Worm (Caenorhabditis elegans) whole organism, L4/young adult: Measurements from ENCODE around the gene wht-6.

Source experiments
- W03F9.2 ChIP-seq: fragments of 150-350 bp; optimal IDR thresholded peaks from 2 replicates; lab custom pipeline; 2014; ENCODE audit warnings: missing biosample characterization, missing genetic modification characterization
- dao-5 ChIP-seq: sonication (generic microtip); optimal IDR thresholded peaks from 2 replicates; lab custom pipeline; 2016; ENCODE audit warnings: missing genotype, missing genetic modification characterization, moderate library complexity, missing compliant biosample characterization
- him-1 ChIP-seq: sonication (generic microtip); optimal IDR thresholded peaks from 2 replicates; lab custom pipeline; 2016; ENCODE audit warnings: missing genotype, missing genetic modification reagents, missing genetic modification characterization, missing compliant biosample characterization

wht-6 gene

DNA sequence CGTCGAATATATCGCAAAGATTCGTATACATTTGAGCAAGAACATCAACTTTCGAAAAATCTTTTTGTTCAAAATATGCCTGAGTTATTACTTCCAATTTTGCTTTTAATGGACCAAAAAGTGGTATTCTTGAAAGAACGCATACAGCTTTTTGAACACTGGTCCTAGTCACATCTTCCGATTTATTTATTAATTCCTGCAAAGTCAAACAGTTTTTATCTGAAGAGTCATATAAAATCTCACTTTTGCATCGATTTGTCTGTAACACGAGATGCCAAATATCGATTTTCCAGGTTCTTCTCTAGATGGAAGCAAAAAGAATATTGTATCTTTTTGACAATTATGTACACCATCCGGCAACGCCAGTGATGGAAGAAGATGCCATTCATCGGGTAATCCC is 21.7 kb upstream of the wht-6 start:
- TF ChIP-seq dao-5 (tag; lab: Kevin White, UChicago) (no peak), him-1 (tag; lab: Kevin White, UChicago) (no peak), W03F9.2 (no peak)

DNA sequence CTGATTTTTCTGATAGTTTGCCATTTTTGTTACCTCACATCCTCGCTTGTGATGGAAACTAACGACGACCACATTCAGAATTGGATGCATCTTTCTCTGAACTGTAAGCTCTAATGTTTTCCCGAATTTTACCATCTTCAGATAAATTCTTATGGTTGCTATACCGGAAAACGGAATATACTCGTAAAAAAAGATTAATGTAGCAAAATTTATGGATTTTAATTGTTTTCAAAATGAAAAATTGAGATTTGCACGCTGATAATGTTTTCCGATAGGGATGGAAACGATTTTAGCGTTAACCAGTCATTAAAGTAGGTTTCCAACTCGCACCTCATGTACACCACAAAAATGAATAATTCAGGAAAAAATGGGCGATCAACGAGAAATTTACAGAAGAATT is 21.0 kb upstream of the wht-6 start, which contains the start of gene T26A5.6:
Gene T26A5.6 (minus strand): TSS at position 101 of the 400 bp plus-strand sequence.
- TF ChIP-seq him-1 (tag; lab: Kevin White, UChicago) (no peak), dao-5 (tag; lab: Kevin White, UChicago) (no peak), W03F9.2 (no peak)

DNA sequence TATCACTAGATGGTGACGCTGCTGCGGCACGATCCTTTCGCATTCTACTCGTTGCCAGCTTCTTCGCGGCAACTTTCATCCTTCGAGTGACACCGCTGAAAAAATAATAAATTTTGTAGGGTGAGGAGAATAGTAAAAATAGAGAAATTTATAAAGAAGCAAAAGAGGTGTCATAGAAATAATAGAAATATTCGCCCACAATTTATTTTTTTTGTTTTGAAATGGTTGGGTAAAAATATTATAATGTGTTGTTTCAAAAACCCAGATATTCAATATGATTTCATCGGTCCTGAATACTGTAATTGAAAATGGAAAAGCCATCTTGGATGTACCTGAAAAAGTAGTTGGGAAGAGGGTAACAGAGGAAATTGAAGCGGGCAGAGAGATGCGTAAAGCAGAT is 19.3 kb upstream of the wht-6 start, which contains the start of gene set-1:
Gene set-1 (minus strand): TSS at position 101 of the 400 bp plus-strand sequence.
- TF ChIP-seq him-1 (tag; lab: Kevin White, UChicago): no peak

DNA sequence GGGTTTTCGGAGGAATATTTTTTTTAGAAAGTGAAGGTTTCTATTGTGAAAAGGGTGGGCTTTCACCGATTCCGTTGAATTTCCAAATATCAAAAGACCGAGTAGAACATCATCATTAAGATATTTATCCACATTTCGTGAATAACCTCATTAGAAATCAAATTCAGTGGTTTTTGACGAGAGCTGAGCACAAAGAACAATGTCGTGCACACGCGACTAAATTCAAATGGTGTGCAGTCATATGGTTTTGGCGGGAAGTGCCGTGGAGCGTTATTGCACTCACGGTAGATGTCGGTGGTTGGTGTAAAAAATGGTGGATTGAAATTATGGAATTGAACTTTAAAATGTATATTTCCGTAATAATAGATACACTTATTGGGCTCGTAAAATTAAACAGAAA is 18.9 kb upstream of the wht-6 start:
- TF ChIP-seq dao-5 (tag; lab: Kevin White, UChicago) (no peak), him-1 (tag; lab: Kevin White, UChicago) (no peak), W03F9.2 (no peak)

DNA sequence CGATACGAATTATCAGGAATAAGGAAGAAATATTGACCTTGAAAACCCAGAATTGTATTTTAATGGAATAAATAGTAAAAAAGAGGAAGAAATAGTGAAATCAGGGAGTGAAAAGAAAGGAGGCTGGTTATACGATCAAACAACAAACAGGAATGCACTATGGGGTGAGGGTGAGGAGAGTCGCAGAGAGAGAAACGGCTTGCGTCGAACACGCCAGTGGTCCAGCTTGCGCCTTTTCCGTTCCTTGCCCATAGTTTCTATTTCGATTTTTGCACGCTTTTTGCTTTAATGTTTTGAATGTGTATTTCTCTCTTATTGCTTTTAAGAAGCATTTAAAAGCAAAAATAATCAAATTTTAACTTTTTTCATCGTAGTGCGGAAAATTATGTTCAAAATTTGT is 17.9 kb upstream of the wht-6 start:
- TF ChIP-seq him-1 (tag; lab: Kevin White, UChicago): no peak
- peak; percentile 81 for TF ChIP-seq W03F9.2

DNA sequence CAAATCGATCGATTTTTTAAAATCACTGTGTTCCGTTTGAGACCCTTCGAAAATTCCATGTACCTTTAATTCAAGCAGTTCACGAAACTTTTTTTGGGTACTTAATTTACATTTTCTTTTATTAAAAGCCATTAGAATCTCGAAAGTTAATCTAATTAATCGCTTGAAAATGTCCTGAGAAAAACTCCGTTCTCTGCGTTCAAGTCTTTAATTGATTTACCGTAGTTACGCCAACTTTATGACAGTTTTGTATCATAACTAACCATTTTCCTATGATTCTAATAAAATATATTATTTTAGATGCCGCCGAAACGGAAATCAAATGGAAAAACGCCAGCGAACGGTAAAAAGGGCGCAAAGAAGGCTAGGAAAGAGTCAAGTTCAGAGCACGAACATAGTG is 17.4 kb upstream of the wht-6 start, which contains the start of gene jhdm-1:
Gene jhdm-1 (plus strand): TSS at position 301 of the 400 bp plus-strand sequence.
- TF ChIP-seq dao-5 (tag; lab: Kevin White, UChicago): no peak
- no peak for TF ChIP-seq W03F9.2
- no peak for TF ChIP-seq him-1 (tag; lab: Kevin White, UChicago)

DNA sequence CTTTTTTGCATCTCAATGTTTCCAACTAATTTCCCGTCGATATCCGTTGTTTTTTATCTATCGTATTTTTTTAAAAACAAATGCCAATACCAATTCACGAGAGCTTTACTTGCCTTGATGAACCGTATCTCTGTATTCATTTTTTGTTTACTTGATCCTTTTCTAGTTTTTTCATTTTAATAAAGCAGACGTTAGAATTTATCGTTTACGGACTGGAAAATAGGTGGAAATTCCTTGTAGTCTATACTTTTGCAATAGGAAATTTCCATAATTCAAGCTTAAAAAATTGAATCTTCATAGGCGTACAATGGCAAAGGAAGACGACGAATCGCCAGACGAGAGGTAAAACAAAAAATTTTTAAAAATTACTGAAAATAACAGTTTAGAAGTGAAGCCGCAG is 11.7 kb upstream of the wht-6 start, which contains the start of gene algn-1:
Gene algn-1 (plus strand): TSS at position 301 of the 400 bp plus-strand sequence.
- TF ChIP-seq him-1 (tag; lab: Kevin White, UChicago): no peak
- TF ChIP-seq W03F9.2: no peak
- TF ChIP-seq dao-5 (tag; lab: Kevin White, UChicago): no peak

DNA sequence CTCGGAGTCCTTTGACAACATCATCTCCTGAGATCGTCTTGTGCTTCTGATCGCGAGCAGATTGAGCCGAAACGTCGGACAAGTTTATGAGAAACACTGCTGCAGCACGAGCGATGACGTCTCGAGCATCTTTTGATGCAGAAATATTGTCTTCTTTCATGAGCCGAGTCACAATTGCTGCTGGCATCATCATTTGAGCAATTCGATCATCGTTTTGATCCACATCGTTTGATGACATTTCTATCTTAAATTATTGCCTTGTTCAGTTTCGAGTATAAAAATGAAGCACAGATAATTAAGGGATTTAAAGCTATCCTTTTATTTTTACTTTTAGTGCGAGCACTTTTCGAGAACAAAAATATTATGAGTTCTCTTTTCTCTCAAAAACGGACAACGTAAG is 8.9 kb upstream of the wht-6 start, which contains the start of gene T26A5.8:
Gene T26A5.8 (minus strand): TSS at position 247 of the 400 bp plus-strand sequence.
- TF ChIP-seq him-1 (tag; lab: Kevin White, UChicago) (no peak), W03F9.2 (no peak), dao-5 (tag; lab: Kevin White, UChicago) (no peak)

DNA sequence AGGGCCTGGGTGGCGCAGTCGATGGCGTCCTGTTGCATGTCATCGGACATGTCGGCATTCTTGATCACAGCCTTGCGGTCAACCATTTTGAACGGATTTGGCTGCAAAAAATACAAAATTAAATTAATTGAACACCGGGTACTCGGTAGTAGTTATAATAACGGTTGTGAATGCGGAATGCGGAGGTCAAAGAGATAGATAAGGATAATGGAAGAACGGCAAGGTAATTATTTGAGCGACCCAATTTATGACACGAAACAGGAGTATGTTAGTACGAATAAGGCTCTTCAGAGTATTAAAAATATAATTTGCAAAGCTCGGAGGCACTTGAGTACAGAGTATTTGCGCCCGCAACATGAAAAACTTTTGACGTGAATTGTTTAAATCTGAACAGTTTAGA is 7.9 kb upstream of the wht-6 start, which contains the start of gene dlc-1:
Gene dlc-1 (minus strand): TSS at position 101 of the 400 bp plus-strand sequence.
- TF ChIP-seq W03F9.2 (no peak), dao-5 (tag; lab: Kevin White, UChicago) (no peak)

DNA sequence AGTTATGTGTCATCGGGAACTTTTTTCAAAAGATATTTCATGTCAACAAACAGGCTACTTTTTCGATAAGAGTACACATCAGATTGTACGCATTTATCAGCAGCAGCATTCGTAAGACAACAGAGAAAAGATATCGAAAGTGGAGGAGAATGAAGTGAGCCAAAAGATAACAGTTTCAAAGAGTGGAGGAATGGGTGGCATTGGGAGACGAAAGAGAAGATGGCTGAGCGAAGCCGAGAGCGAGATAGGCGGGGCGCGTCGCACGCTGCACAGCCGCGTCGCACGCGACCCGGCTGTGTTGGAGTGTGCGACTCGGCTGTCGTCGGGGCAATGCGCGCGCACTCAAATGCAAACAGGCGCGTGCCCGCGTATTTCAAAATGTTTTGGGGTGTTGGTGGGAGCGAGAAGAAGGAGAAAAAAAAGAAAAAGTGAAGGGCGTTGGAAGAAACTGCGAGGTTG is 7.4 kb upstream of the wht-6 start:
- TF ChIP-seq dao-5 (tag; lab: Kevin White, UChicago) (no peak), him-1 (tag; lab: Kevin White, UChicago) (peak; percentile 21), W03F9.2 (peak; percentile 47)

DNA sequence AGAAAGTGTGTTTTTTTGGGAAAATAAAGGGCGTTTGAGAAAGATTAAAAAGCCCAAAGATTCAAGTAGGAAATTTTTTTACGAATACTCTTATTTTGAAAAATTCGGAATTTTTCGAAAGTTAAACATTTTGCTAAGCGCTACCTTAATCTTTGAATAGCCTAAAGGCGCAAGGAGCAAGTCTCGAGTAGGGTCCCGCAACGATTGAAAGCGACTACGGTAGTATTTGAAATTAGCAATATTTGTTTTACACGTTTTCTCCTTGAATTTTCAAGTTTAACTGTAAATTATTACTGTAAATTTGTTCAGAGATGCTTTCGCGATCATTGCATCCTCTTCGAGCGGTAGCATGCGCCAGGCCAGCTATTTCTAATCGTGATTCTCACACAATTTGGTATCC is 6.6 kb upstream of the wht-6 start, which contains the start of gene nduf-2.2:
Gene nduf-2.2 (plus strand): TSS at position 310 of the 400 bp plus-strand sequence.
- TF ChIP-seq dao-5 (tag; lab: Kevin White, UChicago) (no peak), W03F9.2 (no peak), him-1 (tag; lab: Kevin White, UChicago) (no peak)

DNA sequence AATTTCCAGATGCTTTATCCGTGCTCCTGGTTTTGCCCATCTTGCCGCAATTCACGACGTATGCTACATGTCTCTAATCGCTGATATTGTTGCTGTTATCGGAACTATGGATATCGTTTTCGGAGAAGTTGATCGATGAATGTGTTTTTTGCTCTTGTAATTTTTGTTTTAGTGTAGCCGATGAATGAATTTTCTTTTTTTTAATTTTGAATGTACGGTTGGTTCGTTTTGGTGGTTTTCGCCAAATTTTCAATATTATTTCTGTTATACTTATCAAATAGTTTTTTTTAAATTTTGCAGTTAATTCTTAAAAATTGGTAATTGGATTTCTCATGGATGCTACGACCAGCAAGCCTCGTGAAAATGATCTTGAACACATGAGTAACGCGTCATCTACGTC is 4.5 kb upstream of the wht-6 start, which contains the start of gene T26A5.2:
Gene T26A5.2 (plus strand): TSS at position 301 of the 400 bp plus-strand sequence.
- TF ChIP-seq dao-5 (tag; lab: Kevin White, UChicago): no peak
- TF ChIP-seq him-1 (tag; lab: Kevin White, UChicago): no peak
- no peak for TF ChIP-seq W03F9.2

DNA sequence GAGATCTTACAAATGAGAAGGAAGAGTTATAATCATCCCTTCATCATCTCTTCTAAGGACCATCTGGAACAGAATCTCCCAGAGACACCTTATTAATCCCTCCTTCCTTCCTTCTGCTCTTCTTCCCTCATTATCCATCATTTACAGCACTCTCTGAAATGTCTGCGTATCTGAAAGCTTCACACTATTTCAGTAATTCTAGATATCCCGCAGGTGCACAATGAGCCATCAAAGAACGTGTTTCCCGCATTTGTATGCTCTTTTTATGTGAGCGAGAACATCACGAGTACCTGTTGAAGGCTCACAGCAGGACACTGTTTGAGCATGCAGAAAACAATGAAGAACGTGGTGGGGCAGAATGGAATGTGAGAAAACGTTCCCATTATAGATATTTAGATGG is 4.8 kb downstream of the wht-6 start:
- TF ChIP-seq dao-5 (tag; lab: Kevin White, UChicago): no peak
- TF ChIP-seq him-1 (tag; lab: Kevin White, UChicago): no peak
- no peak for TF ChIP-seq W03F9.2

DNA sequence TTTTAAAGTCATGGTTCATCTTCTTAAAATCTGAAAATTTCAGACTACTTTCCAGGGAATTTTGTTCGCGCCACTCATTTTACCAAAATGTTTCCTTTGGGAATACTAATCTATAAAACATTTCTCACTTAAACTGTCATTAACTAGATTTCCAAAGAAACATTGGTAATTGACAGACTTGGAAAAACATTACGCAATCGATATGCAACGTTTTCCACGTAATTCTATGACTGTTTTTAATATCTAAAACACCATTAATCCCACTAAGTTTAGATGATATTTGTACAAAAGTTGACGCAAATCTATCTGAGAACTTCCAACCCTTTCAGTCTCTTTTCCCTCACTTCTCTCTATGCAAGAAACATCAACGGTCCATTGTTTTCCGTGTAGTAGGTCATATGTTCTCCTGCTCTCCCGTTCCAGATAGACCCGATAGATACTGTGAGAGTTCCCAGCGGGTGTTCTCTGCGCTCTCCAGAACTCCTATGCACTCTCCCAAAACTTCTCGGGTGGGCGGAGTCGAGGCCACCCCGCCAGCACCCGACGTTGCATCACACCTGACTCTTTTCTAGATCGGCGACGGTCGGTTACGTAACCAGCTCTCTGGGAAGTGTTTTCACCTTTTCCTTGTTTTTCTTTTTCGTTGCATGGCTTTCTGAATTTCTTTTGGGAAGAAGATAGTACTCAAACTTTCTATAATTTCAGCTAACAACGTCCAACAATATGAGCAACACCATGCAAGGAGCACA is 6.9 kb downstream of the wht-6 start, which contains the start of gene zip-8:
Gene zip-8 (plus strand): TSS at position 700 of the 749 bp plus-strand sequence.
- no peak for TF ChIP-seq W03F9.2
